Comparison of ENCODE assay signal across 1 worm cellular context in genomic region chrIII:10533310-10533709, ce11.
TF ChIP-seq lines count a peak whose summit lies in the region.

No protein-coding gene starts in this region.

TF ChIP-seq in whole organism, L4 larva, 104 proteins besides CTCF, POLR2A, EP300 and RAD21 (continued from another document):
- TF ChIP-seq daf-19 (GFP tag; conservative IDR thresholded peaks at IDR 0.05; lab: Robert Waterston, UW) (no peak), mes-2 (tag; optimal IDR thresholded peaks at IDR 0.05; lab: Kevin White, UChicago; ENCODE audit: poor library complexity, severe bottlenecking) (no peak), hlh-11 (tag; optimal IDR thresholded peaks at IDR 0.05; lab: Kevin White, UChicago) (peak; percentile 94), lim-7 (GFP tag; IDR thresholded peaks at IDR 0.05; lab: Robert Waterston, UW) (no peak), mxl-3 (GFP tag; optimal IDR thresholded peaks at IDR 0.05; lab: Kevin White, UChicago) (peak; percentile 87), mxl-2 (GFP tag; conservative IDR thresholded peaks at IDR 0.05; lab: Robert Waterston, UW) (no peak), lin-13 (GFP tag; optimal IDR thresholded peaks at IDR 0.05; lab: Kevin White, UChicago) (peak; percentile 71), snpc-4 (tag; optimal IDR thresholded peaks at IDR 0.05; lab: Kevin White, UChicago) (no peak), cey-2 (tag; optimal IDR thresholded peaks at IDR 0.05; lab: Kevin White, UChicago; ENCODE audit: borderline replicate concordance, insufficient read depth) (no peak), hlh-30 (tag; optimal IDR thresholded peaks at IDR 0.05; lab: Kevin White, UChicago; ENCODE audit: insufficient read depth) (peak; percentile 85), ces-1 (GFP tag; optimal IDR thresholded peaks at IDR 0.05; lab: Kevin White, UChicago) (no peak), nhr-76 (tag; optimal IDR thresholded peaks at IDR 0.05; lab: Kevin White, UChicago) (no peak), nhr-11 (tag; optimal IDR thresholded peaks at IDR 0.05; lab: Kevin White, UChicago) (no peak), T26A8.4 (GFP tag; IDR thresholded peaks at IDR 0.05; lab: Robert Waterston, UW) (0 out of 2 replicates have a peak, but pooled peaks have one; percentile 33), nhr-42 (GFP tag; IDR thresholded peaks at IDR 0.05; lab: Robert Waterston, UW) (no peak), dmd-8 (GFP tag; IDR thresholded peaks at IDR 0.05; lab: Robert Waterston, UW) (no peak), R02D3.7 (tag; optimal IDR thresholded peaks at IDR 0.05; lab: Kevin White, UChicago) (no peak), php-3 (GFP tag; IDR thresholded peaks at IDR 0.05; lab: Robert Waterston, UW) (peak; percentile 48), ama-1 (optimal IDR thresholded peaks at IDR 0.05; lab: Kevin White, UChicago) (no peak), lsy-2 (tag; optimal IDR thresholded peaks at IDR 0.05; lab: Kevin White, UChicago) (peak in 1 of 2 experiments; percentile 38), madf-5 (GFP tag; IDR thresholded peaks at IDR 0.05; lab: Robert Waterston, UW) (no peak), lin-15B (tag; optimal IDR thresholded peaks at IDR 0.05; lab: Kevin White, UChicago) (no peak), nhr-237 (tag; optimal IDR thresholded peaks at IDR 0.05; lab: Kevin White, UChicago) (no peak), zag-1 (tag; optimal IDR thresholded peaks at IDR 0.05; lab: Kevin White, UChicago) (no peak), mdt-29 (GFP tag; IDR thresholded peaks at IDR 0.05; lab: Robert Waterston, UW) (0 out of 2 replicates have a peak, but pooled peaks have one; percentile 40), nhr-10 (tag; optimal IDR thresholded peaks at IDR 0.05; lab: Kevin White, UChicago) (no peak), ZK337.2 (GFP tag; IDR thresholded peaks at IDR 0.05; lab: Robert Waterston, UW) (no peak), ztf-7 (tag; optimal IDR thresholded peaks at IDR 0.05; lab: Kevin White, UChicago) (peak; percentile 6), T20F7.1 (GFP tag; optimal IDR thresholded peaks at IDR 0.05; lab: Kevin White, UChicago) (no peak), saeg-2 (GFP tag; IDR thresholded peaks at IDR 0.05; lab: Robert Waterston, UW) (no peak), tag-97 (GFP tag; IDR thresholded peaks at IDR 0.05; lab: Robert Waterston, UW) (no peak), F10B5.3 (tag; optimal IDR thresholded peaks at IDR 0.05; lab: Kevin White, UChicago) (no peak), daf-8 (GFP tag; IDR thresholded peaks at IDR 0.05; lab: Robert Waterston, UW) (no peak), aha-1 (tag; lab: Kevin White, UChicago) (no peak), nhr-25 (tag; optimal IDR thresholded peaks at IDR 0.05; lab: Kevin White, UChicago; ENCODE audit: borderline replicate concordance, insufficient read depth) (no peak), ztf-11 (tag; optimal IDR thresholded peaks at IDR 0.05; lab: Kevin White, UChicago) (no peak), ceh-62 (tag; optimal IDR thresholded peaks at IDR 0.05; lab: Kevin White, UChicago) (no peak), gei-8 (GFP tag; optimal IDR thresholded peaks at IDR 0.05; lab: Kevin White, UChicago) (no peak), Y48G9A.11 (GFP tag; IDR thresholded peaks at IDR 0.05; lab: Robert Waterston, UW) (no peak), hmg-1.1 (GFP tag; IDR thresholded peaks at IDR 0.05; lab: Robert Waterston, UW) (no peak)
